Worm (Caenorhabditis elegans) whole organism, young adult: ENCODE results near the gene T04F8.8.

Experiments
- madf-8 ChIP-seq: fragments of 200-800 bp; sonication (Bioruptor generic); conservative IDR thresholded peaks from 2 replicates; pipeline ENCODE4 v1.3.6; 2022; ENCODE audit warnings: missing genetic modification reagents, missing genetic modification characterization, missing compliant biosample characterization
- snpc-3.4 ChIP-seq: sonication (generic microtip); optimal IDR thresholded peaks from 2 replicates; lab custom pipeline; 2017; ENCODE audit warnings: missing genetic modification characterization, mild to moderate bottlenecking, missing compliant biosample characterization, antibody characterized with exemption, moderate library complexity, missing genotype, missing genetic modification reagents

ce11 chrX:11632107-11632506, 15.2 kb upstream of the T04F8.8 start, which contains the start of gene sto-6:
- TF ChIP-seq snpc-3.4 (tag; lab: Kevin White, UChicago) (no peak), madf-8 (GFP tag; lab: Robert Waterston, UW) (no peak)
